Fruit fly (Drosophila melanogaster) whole organism, pupa: ENCODE results near the gene Cpr76Bc.

Experiments used
- CG10348 ChIP-seq: fragments of 200-800 bp; sonication (Bioruptor generic); IDR thresholded peaks from 2 replicates; pipeline ENCODE4 v1.3.6; 2022; ENCODE audit warnings: missing biosample characterization, missing genetic modification characterization
- CG12605 ChIP-seq: fragments of 200-800 bp; sonication (Bioruptor generic); IDR thresholded peaks from 2 replicates; pipeline ENCODE4 v1.3.6; 2022; ENCODE audit warnings: missing biosample characterization, missing genetic modification characterization
- CG13204 ChIP-seq: fragments of 200-800 bp; sonication (Bioruptor generic); optimal IDR thresholded peaks from 2 replicates; lab custom pipeline; 2018; ENCODE audit warnings: missing biosample characterization, mild to moderate bottlenecking, missing genetic modification characterization, moderate library complexity
- CG14655 ChIP-seq: fragments of 200-800 bp; sonication (Bioruptor generic); optimal IDR thresholded peaks from 3 replicates; lab custom pipeline; 2017; ENCODE audit warnings: mild to moderate bottlenecking, missing biosample characterization, missing genetic modification reagents, missing genetic modification characterization
- CG15710 ChIP-seq: fragments of 200-800 bp; sonication (Bioruptor generic); optimal IDR thresholded peaks from 2 replicates; lab custom pipeline; 2018; ENCODE audit warnings: missing biosample characterization, mild to moderate bottlenecking, missing genetic modification characterization, moderate library complexity
- CG17806 ChIP-seq: fragments of 200-800 bp; sonication (Bioruptor generic); optimal IDR thresholded peaks from 2 replicates; lab custom pipeline; 2018; ENCODE audit warnings: missing biosample characterization, mild to moderate bottlenecking, missing genetic modification characterization, moderate library complexity
- CG32121 ChIP-seq: fragments of 200-800 bp; sonication (Bioruptor generic); IDR thresholded peaks from 2 replicates; pipeline ENCODE4 v1.3.6; 2022; ENCODE audit warnings: missing biosample characterization, missing genetic modification characterization
- CG34367 ChIP-seq: fragments of 200-800 bp; sonication (Bioruptor generic); optimal IDR thresholded peaks from 2 replicates; lab custom pipeline; 2018; ENCODE audit warnings: missing biosample characterization, mild to moderate bottlenecking, missing genetic modification characterization
- CG4496 ChIP-seq: fragments of 200-800 bp; sonication (Bioruptor generic); IDR thresholded peaks from 3 replicates; pipeline ENCODE4 v1.3.6; 2022; ENCODE audit warnings: missing biosample characterization, missing genetic modification characterization
- CG8159 ChIP-seq: fragments of 200-800 bp; sonication (Bioruptor generic); optimal IDR thresholded peaks from 3 replicates; lab custom pipeline; 2018; ENCODE audit warnings: missing biosample characterization, mild to moderate bottlenecking, missing genetic modification characterization, moderate library complexity
- CG8301 ChIP-seq: fragments of 200-800 bp; sonication (Bioruptor generic); optimal IDR thresholded peaks from 2 replicates; lab custom pipeline; 2018; ENCODE audit warnings: missing biosample characterization, mild to moderate bottlenecking, missing genetic modification characterization
- CG9948 ChIP-seq: fragments of 200-800 bp; sonication (Bioruptor generic); optimal IDR thresholded peaks from 2 replicates; lab custom pipeline; 2018; ENCODE audit warnings: missing biosample characterization, mild to moderate bottlenecking, missing genetic modification characterization, moderate library complexity
- D1 ChIP-seq: fragments of 200-800 bp; sonication (Bioruptor generic); optimal IDR thresholded peaks from 2 replicates; lab custom pipeline; 2018; ENCODE audit warnings: missing biosample characterization, mild to moderate bottlenecking, missing genetic modification characterization, moderate library complexity
- EcR ChIP-seq: fragments of 200-800 bp; sonication (Bioruptor generic); optimal IDR thresholded peaks from 3 replicates; lab custom pipeline; 2019; ENCODE audit warnings: missing biosample characterization, missing genetic modification characterization, mild to moderate bottlenecking, moderate library complexity, missing genetic modification reagents
- Ets98B ChIP-seq: fragments of 200-800 bp; sonication (Bioruptor generic); IDR thresholded peaks from 2 replicates; pipeline ENCODE4 v1.3.6; 2022; ENCODE audit warnings: missing biosample characterization, missing genetic modification characterization
- Pif1A ChIP-seq: fragments of 200-800 bp; sonication (Bioruptor generic); optimal IDR thresholded peaks from 3 replicates; lab custom pipeline; 2016; ENCODE audit warnings: missing biosample characterization, missing genetic modification characterization
- Pif1B ChIP-seq: fragments of 200-800 bp; sonication (Bioruptor generic); optimal IDR thresholded peaks from 3 replicates; lab custom pipeline; 2016; ENCODE audit warnings: missing biosample characterization, missing genetic modification characterization
- Snoo ChIP-seq: fragments of 200-800 bp; sonication (Bioruptor generic); optimal IDR thresholded peaks from 3 replicates; lab custom pipeline; 2017; ENCODE audit warnings: missing biosample characterization, mild to moderate bottlenecking, missing genetic modification characterization, inconsistent platforms
- fd96Ca ChIP-seq: fragments of 200-800 bp; sonication (Bioruptor generic); IDR thresholded peaks from 3 replicates; pipeline ENCODE4 v1.3.6; 2022; ENCODE audit warnings: missing biosample characterization, missing genetic modification characterization
- gl ChIP-seq: fragments of 200-800 bp; sonication (Bioruptor generic); optimal IDR thresholded peaks from 2 replicates; lab custom pipeline; 2018; ENCODE audit warnings: missing biosample characterization, mild to moderate bottlenecking, missing genetic modification characterization
- rn ChIP-seq: fragments of 200-800 bp; sonication (Bioruptor generic); IDR thresholded peaks from 2 replicates; pipeline ENCODE4 v1.3.6; 2022; ENCODE audit warnings: missing biosample characterization, missing genetic modification characterization

The Cpr76Bc gene

DNA sequence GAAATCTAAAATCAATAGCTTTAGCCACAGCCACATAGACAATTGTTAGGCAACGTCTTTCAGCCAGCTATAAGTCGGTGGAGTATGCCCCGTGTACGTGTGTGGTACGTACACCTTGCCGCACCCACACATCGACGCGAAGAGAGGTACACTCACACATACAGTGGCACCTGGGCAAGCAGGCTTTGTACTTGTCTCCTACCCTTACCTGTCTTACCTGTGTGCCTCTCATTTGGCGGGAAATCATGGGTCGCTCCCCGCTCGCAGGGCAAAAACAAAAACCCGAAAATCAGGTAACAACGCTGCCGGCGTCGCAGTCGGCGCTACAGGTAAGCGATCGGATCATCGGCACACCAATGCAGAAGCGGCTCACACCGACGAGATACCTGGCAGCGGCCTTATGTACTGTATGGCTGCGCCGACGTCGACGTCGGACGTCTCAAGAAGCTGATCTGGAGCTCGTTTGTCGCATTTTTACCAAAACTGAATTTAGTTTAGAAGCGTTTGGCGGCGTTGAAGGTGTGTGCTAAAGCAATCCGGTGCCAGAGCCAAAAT is 41.5 kb downstream of the Cpr76Bc start:
- TF ChIP-seq CG12605 (GFP tag; lab: Robert Waterston, UW) (peak; percentile 30; the same call in 1 of the 2 replicates), EcR (GFP tag; lab: Kevin White, UChicago) (peak; percentile 82), CG15710 (tag; lab: Kevin White, UChicago) (no peak)

DNA sequence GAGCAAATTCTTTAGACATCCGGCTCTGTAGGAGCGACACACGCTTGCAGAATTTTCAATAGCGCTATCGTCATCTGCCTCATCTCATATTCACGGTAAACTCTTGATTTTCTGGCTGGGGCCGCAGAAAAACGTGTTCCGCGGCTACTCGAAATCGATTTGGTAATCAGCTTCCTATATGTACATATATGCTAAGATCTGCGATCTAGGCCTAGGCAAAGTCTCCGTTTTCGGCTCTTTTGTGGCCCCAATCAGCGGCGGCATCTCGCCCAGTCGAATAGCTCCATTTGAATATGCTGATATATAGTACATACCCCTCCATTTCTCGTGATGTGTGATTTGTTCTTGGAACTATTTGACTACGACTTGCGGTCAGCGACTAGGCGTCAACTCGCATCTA is 42.3 kb downstream of the Cpr76Bc start:
- TF ChIP-seq CG10348 (GFP tag; lab: Robert Waterston, UW) (no peak), CG9948 (tag; lab: Kevin White, UChicago) (no peak), CG8301 (tag; lab: Kevin White, UChicago) (no peak), gl (tag; lab: Kevin White, UChicago) (no peak), CG34367 (tag; lab: Kevin White, UChicago) (no peak), CG32121 (GFP tag; lab: Robert Waterston, UW) (no peak), CG14655 (GFP tag; lab: Kevin White, UChicago) (no peak), Pif1B (GFP tag; lab: Kevin White, UChicago) (no peak), CG4496 (GFP tag; lab: Robert Waterston, UW) (no peak), CG17806 (no peak), D1 (no peak), CG8159 (tag; lab: Kevin White, UChicago) (no peak), Ets98B (GFP tag; lab: Robert Waterston, UW) (no peak), Snoo (tag; lab: Kevin White, UChicago) (no peak), CG15710 (tag; lab: Kevin White, UChicago) (no peak), CG12605 (GFP tag; lab: Robert Waterston, UW) (no peak)

DNA sequence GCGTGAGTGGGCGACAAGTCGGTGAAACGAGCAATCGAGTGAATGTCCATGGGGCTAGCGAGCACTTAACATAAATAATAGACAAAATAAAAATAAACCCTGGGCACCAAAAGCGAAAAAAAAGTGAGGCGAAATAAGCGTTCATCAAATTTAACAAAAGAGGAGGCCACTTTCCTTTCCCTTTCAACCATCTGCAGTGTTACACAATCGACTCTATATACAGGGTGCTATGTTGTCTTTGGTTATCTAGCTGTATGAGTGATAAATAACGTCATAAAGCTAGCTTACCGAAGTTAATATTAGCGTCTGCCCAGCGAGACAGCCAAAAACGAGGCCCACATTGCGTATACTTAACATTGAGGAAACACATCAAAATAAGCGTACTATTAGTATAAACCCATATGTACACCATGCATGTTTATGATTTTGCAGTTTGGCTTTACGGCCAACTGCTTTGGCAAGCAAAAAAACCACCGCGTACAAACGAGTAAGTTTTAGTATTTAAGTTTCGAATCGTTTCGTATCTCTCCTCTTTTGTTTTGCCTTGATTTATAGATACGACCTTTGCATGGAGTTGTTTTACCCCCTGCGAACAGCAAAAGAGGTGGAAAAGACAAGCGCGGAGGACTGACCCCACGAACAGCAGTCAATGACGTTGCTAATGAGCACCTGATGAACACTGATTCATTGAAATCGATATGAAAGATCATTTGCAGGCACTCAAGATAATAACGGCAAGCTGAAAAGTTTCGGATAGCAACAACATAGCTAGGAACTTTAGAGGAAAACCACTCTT is 44.4 kb downstream of the Cpr76Bc start:
- peak; percentile 14 for TF ChIP-seq EcR (GFP tag; lab: Kevin White, UChicago)
- TF ChIP-seq CG10348 (GFP tag; lab: Robert Waterston, UW): no peak
- TF ChIP-seq, all 21 proteins: peak for 1

- TF ChIP-seq CG34367 (tag; lab: Kevin White, UChicago): no peak
- TF ChIP-seq Ets98B (GFP tag; lab: Robert Waterston, UW): no peak
- no peak for TF ChIP-seq Pif1B (GFP tag; lab: Kevin White, UChicago)
- TF ChIP-seq D1: no peak
- no peak for TF ChIP-seq CG14655 (GFP tag; lab: Kevin White, UChicago)
- TF ChIP-seq CG15710 (tag; lab: Kevin White, UChicago): no peak
- no peak for TF ChIP-seq Snoo (tag; lab: Kevin White, UChicago)
- TF ChIP-seq CG13204: no peak
These were observed 45.4 kb downstream of the Cpr76Bc start for dm6 chr3L:19566127-19566526.

DNA sequence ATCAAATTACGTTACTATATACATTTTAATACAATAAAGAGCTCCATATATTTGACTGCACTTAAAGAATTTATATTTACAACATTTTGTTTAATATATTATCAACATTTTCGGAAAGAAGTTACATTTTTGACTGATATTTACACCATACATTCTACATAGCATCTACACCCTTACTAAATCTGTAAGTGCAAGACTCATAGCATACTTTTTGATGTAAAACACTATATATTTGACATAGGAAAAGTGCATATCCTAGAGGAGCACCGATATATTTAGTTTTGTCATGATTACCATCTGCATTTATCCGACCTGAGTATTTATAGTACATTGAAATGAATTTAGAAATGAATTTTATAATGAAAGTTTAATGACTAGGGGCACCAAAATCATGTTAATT is 48.3 kb downstream of the Cpr76Bc start:
- TF ChIP-seq Snoo (tag; lab: Kevin White, UChicago) (no peak), CG8301 (tag; lab: Kevin White, UChicago) (no peak), CG14655 (GFP tag; lab: Kevin White, UChicago) (no peak), CG34367 (tag; lab: Kevin White, UChicago) (no peak), CG32121 (GFP tag; lab: Robert Waterston, UW) (no peak), Pif1B (GFP tag; lab: Kevin White, UChicago) (no peak), CG17806 (no peak), D1 (no peak), CG4496 (GFP tag; lab: Robert Waterston, UW) (no peak), CG9948 (tag; lab: Kevin White, UChicago) (no peak), CG15710 (tag; lab: Kevin White, UChicago) (no peak), CG10348 (GFP tag; lab: Robert Waterston, UW) (no peak), fd96Ca (no peak), CG13204 (no peak), EcR (GFP tag; lab: Kevin White, UChicago) (no peak), rn (GFP tag; lab: Robert Waterston, UW) (no peak), Ets98B (GFP tag; lab: Robert Waterston, UW) (no peak), Pif1A (GFP tag; lab: Kevin White, UChicago) (no peak), gl (tag; lab: Kevin White, UChicago) (no peak), CG8159 (tag; lab: Kevin White, UChicago) (no peak)

DNA sequence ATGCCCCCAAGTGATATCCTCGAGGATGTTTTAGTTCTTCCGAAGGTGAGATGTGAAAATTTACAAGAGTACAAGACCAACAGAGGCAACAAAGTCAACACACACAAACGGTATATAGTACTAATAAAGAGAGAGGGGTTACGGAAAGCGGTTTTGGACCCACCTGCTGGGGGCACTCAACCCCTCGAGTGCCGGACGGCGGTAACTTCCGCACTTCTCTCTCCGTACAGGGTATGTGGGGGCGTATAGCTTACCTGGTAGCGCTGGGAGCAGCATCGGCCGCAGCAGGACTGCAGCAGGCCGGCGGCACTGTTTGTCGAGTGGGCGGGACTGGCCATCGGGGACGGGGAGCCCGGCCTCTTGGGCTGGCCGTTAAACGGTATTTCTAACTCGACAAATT is 48.7 kb downstream of the Cpr76Bc start:
- TF ChIP-seq CG14655 (GFP tag; lab: Kevin White, UChicago): no peak
- TF ChIP-seq CG12605 (GFP tag; lab: Robert Waterston, UW): no peak
- no peak for TF ChIP-seq Pif1B (GFP tag; lab: Kevin White, UChicago)
- TF ChIP-seq CG34367 (tag; lab: Kevin White, UChicago): no peak
